Worm (Caenorhabditis elegans): Measurements from ENCODE around the gene mff-1.

ce11 chrX:12979747-12980146, 7.3 kb downstream of the mff-1 start:
- no peak for TF ChIP-seq nhr-12 (tag; optimal IDR thresholded peaks at IDR 0.05)
- TF ChIP-seq sma-9 (GFP tag; optimal IDR thresholded peaks at IDR 0.05) = peak; percentile 11
- no peak for TF ChIP-seq sma-9 (tag; optimal IDR thresholded peaks at IDR 0.05)
- TF ChIP-seq unc-62 (GFP tag; optimal IDR thresholded peaks at IDR 0.05) = no peak
- no peak for TF ChIP-seq lin-13 (GFP tag; optimal IDR thresholded peaks at IDR 0.05)
- no peak for TF ChIP-seq aly-2 (tag; optimal IDR thresholded peaks at IDR 0.05)
- no peak for TF ChIP-seq mdl-1 (tag; optimal IDR thresholded peaks at IDR 0.05)
- TF ChIP-seq zag-1 (tag; optimal IDR thresholded peaks at IDR 0.05) = no peak
- no peak for TF ChIP-seq ama-1 (optimal IDR thresholded peaks at IDR 0.05)
- no peak for TF ChIP-seq unc-39 (tag; optimal IDR thresholded peaks at IDR 0.05)
- no peak for TF ChIP-seq nhr-237 (tag; optimal IDR thresholded peaks at IDR 0.05)
- no peak for TF ChIP-seq sem-4 (tag; optimal IDR thresholded peaks at IDR 0.05)
- TF ChIP-seq mbf-1 (tag; optimal IDR thresholded peaks at IDR 0.05) = no peak
- no peak for TF ChIP-seq snpc-4 (tag; optimal IDR thresholded peaks at IDR 0.05)
